Worm (Caenorhabditis elegans) whole organism, L2 larva: ENCODE results near the gene F59A2.5.

Experiments used
- C34F6.9 ChIP-seq: fragments of 150-350 bp; optimal IDR thresholded peaks from 2 replicates; lab custom pipeline; 2014; ENCODE audit warnings: missing biosample characterization, missing genetic modification characterization
- F13H6.1 ChIP-seq: sonication (generic microtip); optimal IDR thresholded peaks from 2 replicates; lab custom pipeline; 2016; ENCODE audit warnings: missing genetic modification characterization, missing compliant biosample characterization
- R02D3.7 ChIP-seq: fragments of 150-350 bp; optimal IDR thresholded peaks from 2 replicates; lab custom pipeline; 2014; ENCODE audit warnings: missing biosample characterization, missing genetic modification characterization
- Y55F3AM.14 ChIP-seq: fragments of 200-800 bp; sonication (Bioruptor generic); optimal IDR thresholded peaks from 2 replicates; lab custom pipeline; 2018; ENCODE audit warnings: mild to moderate bottlenecking, missing genetic modification characterization, missing compliant biosample characterization
- ZK546.5 ChIP-seq: sonication (generic microtip); optimal IDR thresholded peaks from 2 replicates; lab custom pipeline; 2017; ENCODE audit warnings: missing biosample characterization, missing genetic modification characterization
- alr-1 ChIP-seq: fragments of 150-350 bp; optimal IDR thresholded peaks from 2 replicates; lab custom pipeline; 2014; ENCODE audit warnings: missing biosample characterization, missing genetic modification characterization
- ama-1 ChIP-seq: fragments of 150-350 bp; optimal IDR thresholded peaks from 2 replicates; lab custom pipeline; 2018; ENCODE audit warnings: inconsistent platforms
- blmp-1 ChIP-seq: sonication (generic microtip); optimal IDR thresholded peaks from 2 replicates; lab custom pipeline; 2017; ENCODE audit warnings: missing genetic modification characterization, mild to moderate bottlenecking, missing compliant biosample characterization, antibody characterized with exemption, moderate library complexity; ENCODE audit not compliant: insufficient read depth
- ceh-16 ChIP-seq: fragments of 150-350 bp; optimal IDR thresholded peaks from 2 replicates; lab custom pipeline; 2014; ENCODE audit warnings: missing biosample characterization, missing genetic modification characterization
- ceh-82 ChIP-seq: fragments of 150-350 bp; optimal IDR thresholded peaks from 2 replicates; lab custom pipeline; 2014; ENCODE audit warnings: missing biosample characterization, missing genetic modification characterization
- crh-2 ChIP-seq: sonication (generic microtip); optimal IDR thresholded peaks from 2 replicates; lab custom pipeline; 2017; ENCODE audit warnings: missing biosample characterization, missing genetic modification characterization
- dmd-4 ChIP-seq: sonication (generic microtip); optimal IDR thresholded peaks from 2 replicates; lab custom pipeline; 2017; ENCODE audit warnings: missing biosample characterization, missing genetic modification characterization
- egl-27 ChIP-seq: sonication (generic microtip); optimal IDR thresholded peaks from 3 replicates; lab custom pipeline; 2017; ENCODE audit warnings: missing biosample characterization, missing genetic modification reagents, missing genetic modification characterization
- elt-1 ChIP-seq: fragments of 150-350 bp; optimal IDR thresholded peaks from 2 replicates; lab custom pipeline; 2014; ENCODE audit warnings: missing biosample characterization, missing genetic modification characterization
- elt-3 ChIP-seq: sonication (generic microtip); optimal IDR thresholded peaks from 2 replicates; lab custom pipeline; 2017; ENCODE audit warnings: missing biosample characterization, missing genetic modification characterization
- fos-1 ChIP-seq: fragments of 150-350 bp; optimal IDR thresholded peaks from 2 replicates; lab custom pipeline; 2014; ENCODE audit warnings: missing biosample characterization, missing genetic modification characterization
- gmeb-1 ChIP-seq: fragments of 150-350 bp; optimal IDR thresholded peaks from 2 replicates; lab custom pipeline; 2014; ENCODE audit warnings: missing biosample characterization, missing genetic modification characterization
- lin-13 ChIP-seq: fragments of 150-350 bp; optimal IDR thresholded peaks from 2 replicates; lab custom pipeline; 2014; ENCODE audit warnings: missing biosample characterization, missing genetic modification reagents, missing genetic modification characterization
- lsy-2 ChIP-seq, 2 experiments: fragments of 150-350 bp in 1 of 2; sonication (generic microtip) in 1 of 2; optimal IDR thresholded peaks; 2 replicates each; lab custom pipeline; 2014 to 2017; ENCODE audit warnings: missing biosample characterization in 2 of 2, missing genetic modification characterization in 2 of 2
- mab-5 ChIP-seq: fragments of 150-350 bp; optimal IDR thresholded peaks from 2 replicates; lab custom pipeline; 2014; ENCODE audit warnings: missing biosample characterization, missing genetic modification characterization
- mdl-1 ChIP-seq, 2 experiments: fragments of 150-350 bp in 1 of 2; sonication (generic microtip) in 1 of 2; optimal IDR thresholded peaks; 2 replicates each; lab custom pipeline; 2017; ENCODE audit warnings: missing biosample characterization in 2 of 2, missing genetic modification characterization in 2 of 2
- nhr-10 ChIP-seq: sonication (generic microtip); optimal IDR thresholded peaks from 2 replicates; lab custom pipeline; 2017; ENCODE audit warnings: missing biosample characterization, missing genetic modification characterization
- nhr-12 ChIP-seq: fragments of 150-350 bp; optimal IDR thresholded peaks from 2 replicates; lab custom pipeline; 2014; ENCODE audit warnings: missing biosample characterization, missing genetic modification characterization
- nhr-129 ChIP-seq: fragments of 150-350 bp; optimal IDR thresholded peaks from 2 replicates; lab custom pipeline; 2014; ENCODE audit warnings: missing biosample characterization, missing genetic modification characterization
- nhr-237 ChIP-seq: fragments of 150-350 bp; optimal IDR thresholded peaks from 2 replicates; lab custom pipeline; 2014; ENCODE audit warnings: missing biosample characterization, missing genetic modification characterization
- nhr-25 ChIP-seq: fragments of 150-350 bp; sonication (generic microtip); optimal IDR thresholded peaks from 3 replicates; lab custom pipeline; 2014; ENCODE audit warnings: missing biosample characterization, missing genetic modification characterization
- nhr-6 ChIP-seq: fragments of 150-350 bp; optimal IDR thresholded peaks from 2 replicates; lab custom pipeline; 2014; ENCODE audit warnings: missing biosample characterization, missing genetic modification characterization
- peb-1 ChIP-seq: fragments of 150-350 bp; optimal IDR thresholded peaks from 2 replicates; lab custom pipeline; 2014; ENCODE audit warnings: missing biosample characterization, missing genetic modification characterization
- sem-4 ChIP-seq: fragments of 150-350 bp; optimal IDR thresholded peaks from 2 replicates; lab custom pipeline; 2014; ENCODE audit warnings: missing biosample characterization, missing genetic modification reagents, missing genetic modification characterization
- sma-9 ChIP-seq, 2 experiments: fragments of 150-350 bp in 1 of 2; sonication (generic microtip) in 1 of 2; optimal IDR thresholded peaks; 2 replicates each; lab custom pipeline; 2014 to 2016; ENCODE audit warnings: missing genetic modification characterization in 2 of 2, mild to moderate bottlenecking in 1 of 2, missing biosample characterization in 1 of 2, missing compliant biosample characterization in 1 of 2, missing genetic modification reagents in 1 of 2, moderate library complexity in 1 of 2
- unc-39 ChIP-seq: fragments of 150-350 bp; optimal IDR thresholded peaks from 2 replicates; lab custom pipeline; 2014; ENCODE audit warnings: missing biosample characterization, missing genetic modification characterization
- unc-55 ChIP-seq: fragments of 150-350 bp; sonication (generic microtip); optimal IDR thresholded peaks from 3 replicates; lab custom pipeline; 2014; ENCODE audit warnings: missing biosample characterization, missing genetic modification reagents, missing genetic modification characterization
- ztf-1 ChIP-seq: fragments of 200-800 bp; sonication (Bioruptor generic); conservative IDR thresholded peaks from 2 replicates; pipeline ENCODE4 v1.3.6; 2022; ENCODE audit warnings: missing genetic modification characterization, missing compliant biosample characterization
- ztf-11 ChIP-seq: sonication (generic microtip); optimal IDR thresholded peaks from 2 replicates; lab custom pipeline; 2017; ENCODE audit warnings: missing biosample characterization, missing genetic modification characterization
- ztf-4 ChIP-seq: fragments of 150-350 bp; optimal IDR thresholded peaks from 2 replicates; lab custom pipeline; 2014; ENCODE audit warnings: missing biosample characterization, missing genetic modification characterization

The F59A2.5 gene

DNA sequence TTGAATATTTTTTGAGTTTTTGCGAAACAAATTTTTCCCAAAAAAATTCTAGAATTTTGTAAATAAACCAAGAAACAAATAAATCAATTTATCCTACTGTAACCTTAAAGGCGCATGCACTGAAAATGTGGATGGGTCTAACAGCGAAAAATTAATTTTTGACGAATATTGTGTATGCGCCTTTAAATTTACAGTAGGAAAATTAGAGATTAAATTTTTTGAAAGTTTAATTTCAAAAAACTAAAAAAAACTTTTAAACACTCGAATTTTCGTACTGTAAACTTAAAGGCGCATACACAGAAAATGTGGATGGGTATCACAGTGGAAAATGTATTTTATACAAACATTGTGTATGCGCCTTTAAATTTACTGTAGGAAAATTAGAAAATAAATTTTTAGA lies 14.5 kb upstream of the F59A2.5 start:
- no peak for TF ChIP-seq sem-4 (tag; lab: Kevin White, UChicago)
- no peak for TF ChIP-seq ceh-16 (tag; lab: Kevin White, UChicago)
- TF ChIP-seq dmd-4: no peak
- TF ChIP-seq nhr-6 (tag; lab: Kevin White, UChicago): no peak

DNA sequence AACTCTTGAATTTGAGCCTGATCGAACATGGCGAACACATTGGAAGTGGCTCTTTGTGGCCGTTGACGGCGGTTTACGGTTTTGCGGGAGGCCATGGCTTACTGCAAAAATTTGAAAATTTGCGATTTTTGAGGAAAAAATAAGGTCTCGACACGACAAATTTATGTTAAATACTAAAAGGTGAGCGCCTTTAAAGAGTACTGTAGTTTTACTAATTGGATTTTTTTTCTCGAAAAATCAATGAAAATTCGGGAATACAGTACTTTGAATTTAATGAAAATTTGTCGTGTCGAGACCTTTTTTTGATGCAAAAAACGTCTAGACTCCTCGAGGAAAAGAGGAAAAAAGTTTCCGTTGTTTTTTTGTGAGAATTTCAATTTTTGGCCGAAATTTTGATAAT lies 11.0 kb upstream of the F59A2.5 start, which contains the start of gene mlc-4:
Gene mlc-4, minus strand, starts transcription at position 101 of the 400 bp plus-strand sequence.
- TF ChIP-seq elt-3 (tag; lab: Kevin White, UChicago) (no peak), ama-1 (lab: Kevin White, UChicago) (no peak), unc-39 (tag; lab: Kevin White, UChicago) (no peak), ztf-1 (GFP tag; lab: Robert Waterston, UW) (no peak), blmp-1 (no peak), nhr-10 (tag; lab: Kevin White, UChicago) (no peak), elt-1 (tag; lab: Kevin White, UChicago) (no peak), sem-4 (tag; lab: Kevin White, UChicago) (no peak), egl-27 (no peak), ztf-4 (no peak)

DNA sequence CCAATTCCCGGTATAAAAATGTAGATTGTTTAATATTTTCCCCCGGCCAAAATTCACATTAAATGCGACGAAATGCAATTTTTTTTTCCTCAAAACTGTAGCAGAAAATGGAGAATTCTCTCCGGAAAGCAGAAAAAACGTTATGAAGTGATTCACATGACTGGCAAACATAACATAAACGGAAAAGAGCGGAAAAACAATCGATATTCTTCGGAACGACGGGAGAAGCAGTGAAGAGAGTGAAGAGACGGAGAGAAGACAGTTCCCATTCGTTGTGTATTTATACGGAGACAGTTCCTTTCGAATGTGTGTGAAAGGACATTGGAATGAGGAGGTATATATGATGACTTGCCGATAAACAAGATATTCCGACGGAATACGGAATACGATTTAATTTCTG lies 9.6 kb upstream of the F59A2.5 start:
- TF ChIP-seq alr-1 (tag; lab: Kevin White, UChicago) (no peak), lsy-2 (tag; optimal IDR thresholded peaks at IDR 0.05; lab: Kevin White, UChicago) (no peak), ztf-4 (no peak), sma-9 (GFP tag; optimal IDR thresholded peaks at IDR 0.05; lab: Kevin White, UChicago) (no peak), sma-9 (tag; optimal IDR thresholded peaks at IDR 0.05; lab: Kevin White, UChicago) (no peak), ztf-11 (tag; lab: Kevin White, UChicago) (no peak), ceh-82 (tag; lab: Kevin White, UChicago) (no peak), lin-13 (GFP tag; lab: Kevin White, UChicago) (no peak), nhr-12 (tag; lab: Kevin White, UChicago) (no peak)

DNA sequence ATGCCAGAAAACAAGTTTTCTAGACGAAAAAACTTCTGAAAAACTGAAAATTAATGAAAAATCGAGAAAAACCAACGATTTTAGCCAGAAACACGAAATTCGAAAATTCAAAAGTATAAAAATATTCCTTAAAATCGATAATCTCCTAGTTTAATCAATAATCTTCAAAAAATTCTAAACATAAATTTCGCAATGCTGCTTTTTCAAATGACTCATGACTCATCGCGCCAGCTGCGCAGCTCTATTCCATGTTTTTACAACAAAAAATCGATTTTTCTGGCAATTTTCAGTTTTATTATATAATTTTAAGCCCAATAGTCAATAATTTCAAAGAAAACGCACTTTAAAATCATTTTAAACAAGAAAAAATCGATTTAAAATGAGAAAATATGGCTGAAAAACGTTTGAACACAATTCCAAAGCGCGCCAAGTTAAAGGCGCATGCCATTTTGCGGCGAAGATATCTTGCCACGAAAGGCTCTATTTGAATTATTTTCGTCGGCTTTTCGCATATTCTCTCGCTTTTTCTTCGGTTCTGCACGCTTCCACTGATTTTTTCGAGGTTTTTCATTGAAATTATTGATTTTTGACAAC lies 8.7 kb upstream of the F59A2.5 start, which contains the start of gene cri-3:
Gene cri-3, plus strand, starts transcription at position 482 of the 594 bp plus-strand sequence.
- TF ChIP-seq lin-13 (GFP tag; lab: Kevin White, UChicago): no peak
- TF ChIP-seq sem-4 (tag; lab: Kevin White, UChicago): no peak
- no peak for TF ChIP-seq R02D3.7 (tag; lab: Kevin White, UChicago)
- no peak for TF ChIP-seq dmd-4
- TF ChIP-seq nhr-25 (tag; lab: Kevin White, UChicago): no peak
- no peak for TF ChIP-seq blmp-1
- TF ChIP-seq lsy-2 (tag; optimal IDR thresholded peaks at IDR 0.05; lab: Kevin White, UChicago): peak in 1 of 2 experiments; percentile 41
- no peak for TF ChIP-seq ZK546.5 (tag; lab: Kevin White, UChicago)
- no peak for TF ChIP-seq ceh-16 (tag; lab: Kevin White, UChicago)
- TF ChIP-seq mab-5 (tag; lab: Kevin White, UChicago): no peak
- no peak for TF ChIP-seq F13H6.1 (tag; lab: Kevin White, UChicago)
- TF ChIP-seq unc-55 (GFP tag; lab: Kevin White, UChicago): peak; percentile 55
- TF ChIP-seq egl-27: no peak
- TF ChIP-seq nhr-237: no peak
- TF ChIP-seq gmeb-1 (tag; lab: Kevin White, UChicago): peak; percentile 40
- TF ChIP-seq crh-2 (tag; lab: Kevin White, UChicago): peak; percentile 26
- no peak for TF ChIP-seq fos-1 (tag; lab: Kevin White, UChicago)
- TF ChIP-seq mdl-1 (tag; optimal IDR thresholded peaks at IDR 0.05; lab: Kevin White, UChicago): no peak
- no peak for TF ChIP-seq ztf-1 (GFP tag; lab: Robert Waterston, UW)
- peak; percentile 32 for TF ChIP-seq nhr-129 (tag; lab: Kevin White, UChicago)
- no peak for TF ChIP-seq peb-1 (tag; lab: Kevin White, UChicago)
- no peak for TF ChIP-seq Y55F3AM.14 (GFP tag; lab: Kevin White, UChicago)
- TF ChIP-seq C34F6.9 (tag; lab: Kevin White, UChicago): peak; percentile 56
- no peak for TF ChIP-seq alr-1 (tag; lab: Kevin White, UChicago)
